Fruit fly (Drosophila melanogaster) whole organism, embryonic: Measurements from ENCODE around the gene Pgant2.

Source experiments
- ATbp ChIP-seq: fragments of 200-800 bp; sonication (Bioruptor generic); optimal IDR thresholded peaks from 2 replicates; lab custom pipeline; 2017; ENCODE audit warnings: missing biosample characterization, mild to moderate bottlenecking, missing genetic modification characterization, missing genetic modification reagents
- BEAF-32 ChIP-seq: fragments of 200-800 bp; sonication (Bioruptor generic); optimal IDR thresholded peaks from 3 replicates; lab custom pipeline; 2017; ENCODE audit warnings: missing biosample characterization, missing genetic modification characterization, mild to moderate bottlenecking, moderate library complexity, missing genetic modification reagents
- C15 ChIP-seq: fragments of 200-800 bp; sonication (Bioruptor generic); IDR thresholded peaks from 3 replicates; pipeline ENCODE4 v1.3.6; 2022; ENCODE audit warnings: missing biosample characterization, missing genetic modification characterization
- CG10147 ChIP-seq: fragments of 200-800 bp; sonication (Bioruptor generic); optimal IDR thresholded peaks from 2 replicates; lab custom pipeline; 2019; ENCODE audit warnings: missing biosample characterization, mild to moderate bottlenecking, missing genetic modification characterization, moderate library complexity
- CG10274 ChIP-seq: fragments of 200-800 bp; sonication (Bioruptor generic); optimal IDR thresholded peaks from 3 replicates; lab custom pipeline; 2017; ENCODE audit warnings: missing biosample characterization, mild to moderate bottlenecking, missing genetic modification characterization
- CG10366 ChIP-seq: fragments of 200-800 bp; sonication (Bioruptor generic); IDR thresholded peaks from 2 replicates; pipeline ENCODE4 v1.3.6; 2022; ENCODE audit warnings: missing biosample characterization, missing genetic modification characterization
- CG11456 ChIP-seq: fragments of 200-800 bp; sonication (Bioruptor generic); IDR thresholded peaks from 3 replicates; pipeline ENCODE4 v1.3.6; 2022; ENCODE audit warnings: missing biosample characterization, missing genetic modification characterization
- CG11504 ChIP-seq: fragments of 200-800 bp; sonication (Bioruptor generic); optimal IDR thresholded peaks from 3 replicates; lab custom pipeline; 2019; ENCODE audit warnings: missing biosample characterization, mild to moderate bottlenecking, missing genetic modification characterization, moderate library complexity
- CG13296 ChIP-seq: fragments of 200-800 bp; sonication (Bioruptor generic); optimal IDR thresholded peaks from 3 replicates; lab custom pipeline; 2018; ENCODE audit warnings: missing biosample characterization, mild to moderate bottlenecking, missing genetic modification characterization
- CG13424 ChIP-seq: fragments of 200-800 bp; sonication (Bioruptor generic); optimal IDR thresholded peaks from 2 replicates; lab custom pipeline; 2019; ENCODE audit warnings: missing biosample characterization, mild to moderate bottlenecking, missing genetic modification characterization, moderate library complexity
- CG15073 ChIP-seq: fragments of 200-800 bp; sonication (Bioruptor generic); optimal IDR thresholded peaks from 2 replicates; lab custom pipeline; 2016; ENCODE audit warnings: missing biosample characterization, missing genetic modification characterization
- CG15514 ChIP-seq: fragments of 200-800 bp; sonication (Bioruptor generic); optimal IDR thresholded peaks from 3 replicates; lab custom pipeline; 2017; ENCODE audit warnings: missing biosample characterization, missing genetic modification characterization, mild to moderate bottlenecking, moderate library complexity, missing genetic modification reagents
- CG15601 ChIP-seq: fragments of 200-800 bp; sonication (Bioruptor generic); optimal IDR thresholded peaks from 3 replicates; lab custom pipeline; 2019; ENCODE audit warnings: missing biosample characterization, mild to moderate bottlenecking, missing genetic modification characterization, moderate library complexity
- CG18619 ChIP-seq: fragments of 200-800 bp; sonication (Bioruptor generic); optimal IDR thresholded peaks from 3 replicates; lab custom pipeline; 2017; ENCODE audit warnings: missing biosample characterization, mild to moderate bottlenecking, missing genetic modification characterization
- CG4854 ChIP-seq: fragments of 200-800 bp; sonication (Bioruptor generic); optimal IDR thresholded peaks from 2 replicates; lab custom pipeline; 2016; ENCODE audit warnings: missing biosample characterization, missing genetic modification characterization, inconsistent platforms
- CG8359 ChIP-seq: fragments of 200-800 bp; sonication (Bioruptor generic); optimal IDR thresholded peaks from 2 replicates; lab custom pipeline; 2017; ENCODE audit warnings: missing biosample characterization, mild to moderate bottlenecking, missing genetic modification characterization, borderline replicate concordance
- CG8478 ChIP-seq: fragments of >200 bp; optimal IDR thresholded peaks from 2 replicates; lab custom pipeline; 2018
- CG8765 ChIP-seq: fragments of 200-800 bp; sonication (Bioruptor generic); IDR thresholded peaks from 2 replicates; pipeline ENCODE4 v1.3.6; 2022; ENCODE audit warnings: missing biosample characterization, missing genetic modification characterization
- CHES-1-like ChIP-seq: fragments of 200-800 bp; sonication (Bioruptor generic); optimal IDR thresholded peaks from 2 replicates; lab custom pipeline; 2016; ENCODE audit warnings: missing biosample characterization, missing genetic modification characterization
- CkIIα-i1 ChIP-seq: fragments of 200-800 bp; sonication (Bioruptor generic); IDR thresholded peaks from 2 replicates; pipeline ENCODE4 v1.3.6; 2022; ENCODE audit warnings: missing biosample characterization, missing genetic modification characterization
- CoRest ChIP-seq: fragments of 200-800 bp; sonication (Bioruptor generic); optimal IDR thresholded peaks from 3 replicates; lab custom pipeline; 2018; ENCODE audit warnings: missing biosample characterization, mild to moderate bottlenecking, missing genetic modification characterization, moderate library complexity
- Doc3 ChIP-seq: fragments of 200-800 bp; sonication (Bioruptor generic); IDR thresholded peaks from 3 replicates; pipeline ENCODE4 v1.3.6; 2022; ENCODE audit warnings: missing biosample characterization, missing genetic modification characterization; ENCODE audit not compliant: partially characterized antibody
- Dref ChIP-seq: fragments of 200-800 bp; sonication (Bioruptor generic); IDR thresholded peaks from 2 replicates; pipeline ENCODE4 v1.3.6; 2022; ENCODE audit warnings: missing biosample characterization, missing genetic modification characterization
- E2f2 ChIP-seq: fragments of 200-800 bp; sonication (Bioruptor generic); IDR thresholded peaks from 2 replicates; pipeline ENCODE4 v1.3.6; 2022; ENCODE audit warnings: missing biosample characterization, missing genetic modification characterization
- Ets65A ChIP-seq: fragments of 200-800 bp; sonication (Bioruptor generic); peaks from one replicate; lab custom pipeline; 2016; ENCODE audit warnings: missing biosample characterization, missing genetic modification characterization
- Hmr ChIP-seq: fragments of 200-800 bp; sonication (Bioruptor generic); optimal IDR thresholded peaks from 3 replicates; lab custom pipeline; 2017; ENCODE audit warnings: mild to moderate bottlenecking, missing biosample characterization, missing genetic modification reagents, missing genetic modification characterization
- Hr51 ChIP-seq, 2 experiments: fragments of 200-800 bp; sonication (Bioruptor generic); optimal IDR thresholded peaks; 2 replicates in 1 of 2; 3 replicates in 1 of 2; lab custom pipeline; 2016 to 2018; ENCODE audit warnings: missing biosample characterization in 2 of 2, missing genetic modification characterization in 2 of 2, mild to moderate bottlenecking in 1 of 2, moderate library complexity in 1 of 2
- Nf-YC ChIP-seq: fragments of 200-800 bp; optimal IDR thresholded peaks from 3 replicates; lab custom pipeline; 2019; ENCODE audit warnings: missing biosample characterization, mild to moderate bottlenecking, missing genetic modification characterization, moderate library complexity
- Taf1 ChIP-seq: fragments of 200-800 bp; sonication (Bioruptor generic); IDR thresholded peaks from 2 replicates; pipeline ENCODE4 v1.3.6; 2022; ENCODE audit warnings: missing biosample characterization, missing genetic modification characterization
- abd-A ChIP-seq: fragments of 200-800 bp; sonication (Bioruptor generic); optimal IDR thresholded peaks from 3 replicates; lab custom pipeline; 2019; ENCODE audit warnings: missing biosample characterization, mild to moderate bottlenecking, missing genetic modification characterization, moderate library complexity
- ac ChIP-seq: fragments of 200-800 bp; sonication (Bioruptor generic); optimal IDR thresholded peaks from 3 replicates; lab custom pipeline; 2017; ENCODE audit warnings: missing biosample characterization, mild to moderate bottlenecking, missing genetic modification characterization
- ara ChIP-seq: fragments of 200-800 bp; sonication (Bioruptor generic); IDR thresholded peaks from 2 replicates; pipeline ENCODE4 v1.3.6; 2022; ENCODE audit warnings: missing biosample characterization, missing genetic modification characterization
- ase ChIP-seq: fragments of 200-800 bp; sonication (Bioruptor generic); IDR thresholded peaks from 3 replicates; pipeline ENCODE4 v1.3.6; 2022; ENCODE audit warnings: missing biosample characterization, missing genetic modification characterization
- bcd ChIP-seq: fragments of 200-800 bp; sonication (Bioruptor generic); optimal IDR thresholded peaks from 2 replicates; lab custom pipeline; 2017; ENCODE audit warnings: missing biosample characterization, mild to moderate bottlenecking, missing genetic modification characterization
- br ChIP-seq: fragments of >200 bp; optimal IDR thresholded peaks from 2 replicates; lab custom pipeline; 2017
- btn ChIP-seq: fragments of 200-800 bp; sonication (Bioruptor generic); optimal IDR thresholded peaks from 2 replicates; lab custom pipeline; 2016; ENCODE audit warnings: missing biosample characterization, missing genetic modification characterization
- croc ChIP-seq: fragments of 200-800 bp; sonication (Bioruptor generic); conservative IDR thresholded peaks from 3 replicates; pipeline ENCODE4 v1.3.6; 2022; ENCODE audit warnings: missing biosample characterization, missing genetic modification characterization
- hb ChIP-seq: fragments of 200-800 bp; sonication (Bioruptor generic); IDR thresholded peaks from 3 replicates; pipeline ENCODE4 v1.3.6; 2022; ENCODE audit warnings: missing biosample characterization, missing genetic modification characterization; ENCODE audit not compliant: partially characterized antibody
- hkb ChIP-seq, 2 experiments: fragments of 200-800 bp in 1 of 2; fragments of >200 bp in 1 of 2; sonication (Bioruptor generic) in 1 of 2; IDR thresholded peaks in 1 of 2; optimal IDR thresholded peaks in 1 of 2; 2 replicates each; pipeline versions ENCODE4 v1.3.6 to Lab custom; 2017 to 2022; ENCODE audit warnings: missing biosample characterization in 1 of 2, missing genetic modification characterization in 1 of 2
- kah ChIP-seq: fragments of 200-800 bp; sonication (Bioruptor generic); optimal IDR thresholded peaks from 2 replicates; lab custom pipeline; 2018; ENCODE audit warnings: missing biosample characterization, mild to moderate bottlenecking, missing genetic modification characterization
- lmd ChIP-seq: fragments of 200-800 bp; sonication (Bioruptor generic); IDR thresholded peaks from 2 replicates; pipeline ENCODE4 v1.3.6; 2022; ENCODE audit warnings: missing biosample characterization, missing genetic modification characterization
- pan ChIP-seq, 4 experiments: fragments of >200 bp in 3 of 4; fragments of 200-800 bp in 1 of 4; sonication (Bioruptor generic) in 1 of 4; optimal IDR thresholded peaks in 3 of 4; IDR thresholded peaks in 1 of 4; 2 replicates each; pipeline versions ENCODE4 v1.3.6 to Lab custom; 2017 to 2022; ENCODE audit warnings: missing biosample characterization in 2 of 4, missing genetic modification characterization in 2 of 4, mixed read lengths in 1 of 4
- prd ChIP-seq, 3 experiments: fragments of >200 bp in 2 of 3; fragments of 200-800 bp in 1 of 3; sonication (Bioruptor generic) in 1 of 3; optimal IDR thresholded peaks in 2 of 3; IDR thresholded peaks in 1 of 3; 2 replicates in 2 of 3; 3 replicates in 1 of 3; pipeline versions ENCODE4 v1.3.6 to Lab custom; 2017 to 2022; ENCODE audit warnings: missing biosample characterization in 1 of 3, missing genetic modification characterization in 1 of 3
- ro ChIP-seq: fragments of 200-800 bp; sonication (Bioruptor generic); IDR thresholded peaks from 2 replicates; pipeline ENCODE4 v1.3.6; 2022; ENCODE audit warnings: missing biosample characterization, missing genetic modification characterization
- slp2 ChIP-seq: fragments of 200-800 bp; sonication (Bioruptor generic); optimal IDR thresholded peaks from 2 replicates; lab custom pipeline; 2016; ENCODE audit warnings: missing biosample characterization, missing genetic modification characterization
- stwl ChIP-seq: fragments of 200-800 bp; sonication (Bioruptor generic); optimal IDR thresholded peaks from 3 replicates; lab custom pipeline; 2018; ENCODE audit warnings: missing biosample characterization, mild to moderate bottlenecking, missing genetic modification characterization, moderate library complexity
- tgo ChIP-seq: fragments of 200-800 bp; sonication (Bioruptor generic); IDR thresholded peaks from 3 replicates; pipeline ENCODE4 v1.3.6; 2022; ENCODE audit warnings: missing biosample characterization, missing genetic modification characterization
- toy ChIP-seq: fragments of 200-800 bp; sonication (Bioruptor generic); IDR thresholded peaks from 2 replicates; pipeline ENCODE4 v1.3.6; 2022; ENCODE audit warnings: missing biosample characterization, missing genetic modification characterization
- zfh2 ChIP-seq: fragments of 200-800 bp; sonication (Bioruptor generic); optimal IDR thresholded peaks from 2 replicates; lab custom pipeline; 2016; ENCODE audit warnings: missing biosample characterization, missing genetic modification characterization

Pgant2 gene

DNA sequence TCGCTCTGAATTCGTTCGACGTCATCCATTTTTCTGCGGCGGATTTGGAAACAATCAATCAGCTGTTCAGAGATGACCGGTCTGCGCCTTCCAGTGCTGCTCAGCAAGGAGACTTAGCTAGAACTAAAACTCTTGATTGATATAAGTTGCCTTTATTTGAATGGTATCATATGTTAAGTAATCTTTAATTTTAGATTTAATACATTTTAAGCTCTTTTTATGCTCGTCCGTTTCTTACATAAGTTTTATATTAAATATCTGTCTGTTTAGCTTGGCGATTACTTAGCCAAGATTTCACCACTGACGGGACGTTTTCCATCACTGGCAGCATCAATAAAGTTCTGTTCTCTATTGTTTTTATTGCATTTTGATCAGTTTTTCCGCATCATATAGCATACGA lies 30.5 kb upstream of the Pgant2 start, which contains the start of the genes Cog3 and Sec5 (continued):
- TF ChIP-seq CG15073 (GFP tag; lab: Kevin White, UChicago) (no peak), hkb (optimal IDR thresholded peaks at IDR 0.05; lab: Kevin White, UChicago) (peak; percentile 72), hkb (GFP tag; IDR thresholded peaks at IDR 0.05; lab: Robert Waterston, UW) (no peak), Hmr (GFP tag; lab: Kevin White, UChicago) (no peak), CG13296 (no peak), ase (GFP tag; lab: Robert Waterston, UW) (no peak), zfh2 (GFP tag; lab: Kevin White, UChicago) (peak; percentile 61), CG10366 (GFP tag; lab: Robert Waterston, UW) (0 out of 2 replicates have a peak, but pooled peaks have one; percentile 21), stwl (tag; lab: Kevin White, UChicago) (peak; percentile 19), ara (no peak; the same call in 1 of the 2 replicates), CG8359 (peak; percentile 32), E2f2 (GFP tag; lab: Robert Waterston, UW) (peak; percentile 17; the same call in 1 of the 2 replicates), pan (optimal IDR thresholded peaks at IDR 0.05; lab: Kevin White, UChicago) (no peak), pan (GFP tag; optimal IDR thresholded peaks at IDR 0.05 in 1 of 2, IDR thresholded peaks at IDR 0.05 in 1 of 2) (peak in 1 of 2 experiments; percentile 69), Doc3 (GFP tag; lab: Robert Waterston, UW) (no peak), C15 (no peak), ATbp (GFP tag; lab: Kevin White, UChicago) (no peak), ro (GFP tag; lab: Robert Waterston, UW) (no peak), CG15601 (tag; lab: Kevin White, UChicago) (no peak), hb (no peak), tgo (peak; percentile 53; the same call in 1 of the 3 replicates), Hr51 (GFP tag; optimal IDR thresholded peaks at IDR 0.05; lab: Kevin White, UChicago) (peak in 1 of 2 experiments; percentile 73), CG4854 (GFP tag; lab: Kevin White, UChicago) (no peak), CG11456 (GFP tag; lab: Robert Waterston, UW) (no peak; the same call in 2 of the 3 replicates), ac (GFP tag; lab: Kevin White, UChicago) (no peak), kah (GFP tag; lab: Kevin White, UChicago) (no peak), CHES-1-like (peak; percentile 57), bcd (GFP tag; lab: Kevin White, UChicago) (no peak), Dref (GFP tag; lab: Robert Waterston, UW) (no peak), lmd (GFP tag; lab: Robert Waterston, UW) (peak; percentile 71), Nf-YC (tag; lab: Kevin White, UChicago) (peak; percentile 75), abd-A (tag; lab: Kevin White, UChicago) (no peak), CG15514 (peak; percentile 74), CG8478 (lab: Kevin White, UChicago) (no peak), CG13424 (tag; lab: Kevin White, UChicago) (peak; percentile 74), CG11504 (tag; lab: Kevin White, UChicago) (no peak), BEAF-32 (GFP tag; lab: Kevin White, UChicago) (peak; percentile 24), croc (GFP tag; lab: Robert Waterston, UW) (peak; percentile 26; the same call in 2 of the 3 replicates), CG10274 (GFP tag; lab: Kevin White, UChicago) (no peak), CoRest (tag; lab: Kevin White, UChicago) (peak; percentile 72), Taf1 (GFP tag; lab: Robert Waterston, UW) (peak; percentile 33; the same call in 1 of the 2 replicates), CkIIα-i1 (GFP tag; lab: Robert Waterston, UW) (no peak), prd (optimal IDR thresholded peaks at IDR 0.05; lab: Kevin White, UChicago) (no peak), prd (GFP tag; IDR thresholded peaks at IDR 0.05; lab: Robert Waterston, UW) (peak; percentile 67; the same call in 2 of the 3 replicates), Ets65A (GFP tag; lab: Kevin White, UChicago) (peak; percentile 61), slp2 (GFP tag; lab: Kevin White, UChicago) (peak; percentile 6), btn (GFP tag; lab: Kevin White, UChicago) (no peak), toy (GFP tag; lab: Robert Waterston, UW) (no peak), CG18619 (GFP tag; lab: Kevin White, UChicago) (no peak), CG8765 (GFP tag; lab: Robert Waterston, UW) (no peak), CG10147 (GFP tag; lab: Kevin White, UChicago) (no peak), br (lab: Kevin White, UChicago) (no peak)
